Worm (Caenorhabditis elegans) whole organism, early embryonic: ENCODE data around the gene Y49F6A.5.

ENCODE experiments used
- B0310.2 ChIP-seq: sonication (generic microtip); optimal IDR thresholded peaks from 2 replicates; lab custom pipeline; 2016; ENCODE audit warnings: mild to moderate bottlenecking, missing genetic modification characterization, missing compliant biosample characterization
- F13C5.2 ChIP-seq: sonication (generic microtip); optimal IDR thresholded peaks from 2 replicates; lab custom pipeline; 2017; ENCODE audit warnings: mild to moderate bottlenecking, missing genetic modification characterization, inconsistent platforms, missing compliant biosample characterization
- aly-1 ChIP-seq: sonication (generic microtip); optimal IDR thresholded peaks from 2 replicates; lab custom pipeline; 2016; ENCODE audit warnings: missing genetic modification characterization, missing compliant biosample characterization
- ama-1 ChIP-seq: fragments of 150-350 bp; optimal IDR thresholded peaks from 2 replicates; lab custom pipeline; 2014
- ceh-13 ChIP-seq: fragments of 200-800 bp; sonication (Bioruptor generic); optimal IDR thresholded peaks from 2 replicates; lab custom pipeline; 2018; ENCODE audit warnings: mild to moderate bottlenecking, missing genetic modification characterization, missing compliant biosample characterization
- ceh-36 ChIP-seq: sonication (generic microtip); optimal IDR thresholded peaks from 2 replicates; lab custom pipeline; 2016; ENCODE audit warnings: missing genetic modification characterization, inconsistent platforms, missing compliant biosample characterization
- ets-7 ChIP-seq: sonication (generic microtip); optimal IDR thresholded peaks from 2 replicates; lab custom pipeline; 2016; ENCODE audit warnings: missing genotype, missing genetic modification characterization, missing compliant biosample characterization
- flt-1 ChIP-seq: fragments of 200-800 bp; sonication (Bioruptor generic); IDR thresholded peaks from 2 replicates; pipeline ENCODE4 v1.3.6; 2022; ENCODE audit warnings: missing genetic modification characterization, missing compliant biosample characterization
- hmbx-1 ChIP-seq: sonication (generic microtip); optimal IDR thresholded peaks from 2 replicates; lab custom pipeline; 2016; ENCODE audit warnings: mild to moderate bottlenecking, missing genetic modification characterization, missing compliant biosample characterization
- hmg-4 ChIP-seq: fragments of 200-800 bp; sonication (Bioruptor generic); optimal IDR thresholded peaks from 2 replicates; lab custom pipeline; 2018; ENCODE audit warnings: mild to moderate bottlenecking, missing genetic modification characterization, missing compliant biosample characterization
- hnd-1 ChIP-seq: sonication (generic microtip); optimal IDR thresholded peaks from 2 replicates; lab custom pipeline; 2016; ENCODE audit warnings: missing genetic modification characterization, missing compliant biosample characterization
- pes-1 ChIP-seq: fragments of 200-800 bp; sonication (Bioruptor generic); IDR thresholded peaks from 2 replicates; pipeline ENCODE4 v1.3.6; 2022; ENCODE audit warnings: missing genetic modification reagents, missing genetic modification characterization, missing compliant biosample characterization
- scrt-1 ChIP-seq: fragments of 200-800 bp; sonication (Bioruptor generic); IDR thresholded peaks from 2 replicates; pipeline ENCODE4 v1.3.6; 2022; ENCODE audit warnings: missing genetic modification characterization, missing compliant biosample characterization
- sea-1 ChIP-seq: fragments of 200-800 bp; sonication (Bioruptor generic); conservative IDR thresholded peaks from 2 replicates; pipeline ENCODE4 v1.3.6; 2022; ENCODE audit warnings: missing genetic modification characterization, missing compliant biosample characterization
- tbx-11 ChIP-seq: fragments of 200-800 bp; sonication (Bioruptor generic); IDR thresholded peaks from 2 replicates; pipeline ENCODE4 v1.3.6; 2022; ENCODE audit warnings: missing genetic modification characterization, missing compliant biosample characterization
- tbx-37 ChIP-seq: fragments of 200-800 bp; sonication (Bioruptor generic); conservative IDR thresholded peaks from 2 replicates; pipeline ENCODE4 v1.3.6; 2022; ENCODE audit warnings: missing genetic modification reagents, missing genetic modification characterization, missing compliant biosample characterization
- tra-4 ChIP-seq: sonication (generic microtip); optimal IDR thresholded peaks from 2 replicates; lab custom pipeline; 2017; ENCODE audit warnings: missing genetic modification characterization, missing compliant biosample characterization

Y49F6A.5 gene

ce11 chrII:3609764-3610163 lies at the start of gene Y49F6A.5:
Gene Y49F6A.5, minus strand, starts transcription at chrII:3609864.
- TF ChIP-seq B0310.2 (no peak), ceh-13 (no peak), aly-1 (tag; lab: Kevin White, UChicago) (no peak), ets-7 (tag; lab: Kevin White, UChicago) (no peak), sea-1 (no peak), tbx-11 (no peak), flt-1 (no peak)

DNA sequence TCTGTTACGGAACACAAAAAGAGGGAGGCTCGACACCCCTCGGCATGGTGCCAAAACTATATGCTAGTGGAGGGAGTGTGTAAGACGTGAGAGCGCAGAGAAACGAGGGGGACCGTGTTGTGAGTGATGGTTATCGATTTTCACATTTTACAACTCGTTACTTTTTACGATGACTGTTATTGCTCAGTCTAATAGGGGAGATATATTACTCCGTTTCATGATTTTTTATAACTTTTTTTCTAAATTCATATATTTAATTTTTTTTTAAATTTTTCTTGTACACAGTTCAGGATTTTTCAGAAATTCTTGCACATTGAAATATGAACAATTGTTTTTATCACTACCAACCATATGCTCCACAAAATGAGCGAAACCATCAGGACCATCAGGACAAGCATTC lies 45.7 kb upstream of the Y49F6A.5 start, which contains the start of gene F19B10.5:
Gene F19B10.5, plus strand, starts transcription at position 301 of the 400 bp plus-strand sequence.
- TF ChIP-seq sea-1 (no peak), flt-1 (no peak), tra-4 (tag; lab: Kevin White, UChicago) (no peak), F13C5.2 (tag; lab: Kevin White, UChicago) (no peak), hmg-4 (no peak), tbx-37 (GFP tag; lab: Robert Waterston, UW) (no peak), scrt-1 (GFP tag; lab: Robert Waterston, UW) (no peak), hmbx-1 (tag; lab: Kevin White, UChicago) (no peak), hnd-1 (no peak), aly-1 (tag; lab: Kevin White, UChicago) (no peak), pes-1 (GFP tag; lab: Robert Waterston, UW) (no peak), tbx-11 (no peak), ceh-13 (no peak), B0310.2 (no peak), ceh-36 (tag; lab: Kevin White, UChicago) (no peak), ets-7 (tag; lab: Kevin White, UChicago) (no peak), ama-1 (lab: Kevin White, UChicago) (no peak)

ce11 chrII:3647111-3647510 lies 37.4 kb upstream of the Y49F6A.5 start, which contains the start of gene fbxb-33:
Gene fbxb-33, plus strand, starts transcription at chrII:3647411.
- TF ChIP-seq sea-1: no peak
- no peak for TF ChIP-seq tbx-37 (GFP tag; lab: Robert Waterston, UW)
- TF ChIP-seq flt-1: no peak
- TF ChIP-seq hmbx-1 (tag; lab: Kevin White, UChicago): no peak
- no peak for TF ChIP-seq tbx-11
- TF ChIP-seq B0310.2: no peak
- TF ChIP-seq ets-7 (tag; lab: Kevin White, UChicago): no peak
- no peak for TF ChIP-seq aly-1 (tag; lab: Kevin White, UChicago)
- no peak for TF ChIP-seq tra-4 (tag; lab: Kevin White, UChicago)
- TF ChIP-seq ceh-13: no peak
- TF ChIP-seq hmg-4: no peak
- no peak for TF ChIP-seq scrt-1 (GFP tag; lab: Robert Waterston, UW)
- no peak for TF ChIP-seq ama-1 (lab: Kevin White, UChicago)
- TF ChIP-seq ceh-36 (tag; lab: Kevin White, UChicago): no peak
- TF ChIP-seq F13C5.2 (tag; lab: Kevin White, UChicago): no peak

DNA sequence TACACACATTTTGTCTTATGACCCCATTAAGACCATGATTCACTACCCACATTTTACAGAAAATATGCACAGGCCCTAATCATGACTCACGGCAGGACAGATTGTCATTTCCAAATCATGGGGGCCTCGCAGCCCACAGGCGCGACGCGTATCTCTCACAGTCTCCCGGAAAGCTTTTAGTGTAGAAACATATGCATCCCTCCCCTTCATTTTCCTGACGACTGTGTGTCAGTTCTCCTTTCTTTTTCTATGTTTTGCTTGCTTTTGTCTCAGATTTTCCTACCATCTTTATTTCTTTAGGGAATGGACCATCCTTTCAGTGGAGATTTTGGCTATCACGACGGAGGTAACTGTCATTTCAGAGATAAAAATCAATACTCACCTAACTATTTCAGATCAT lies 31.5 kb upstream of the Y49F6A.5 start, which contains the start of gene M151.1:
Gene M151.1, plus strand, starts transcription at position 301 of the 400 bp plus-strand sequence.
- TF ChIP-seq hmbx-1 (tag; lab: Kevin White, UChicago) (no peak), tbx-37 (GFP tag; lab: Robert Waterston, UW) (no peak), ets-7 (tag; lab: Kevin White, UChicago) (no peak), F13C5.2 (tag; lab: Kevin White, UChicago) (no peak), scrt-1 (GFP tag; lab: Robert Waterston, UW) (no peak), pes-1 (GFP tag; lab: Robert Waterston, UW) (no peak), tra-4 (tag; lab: Kevin White, UChicago) (no peak), ceh-13 (no peak), ama-1 (lab: Kevin White, UChicago) (no peak), aly-1 (tag; lab: Kevin White, UChicago) (no peak), sea-1 (no peak), hmg-4 (no peak)

DNA sequence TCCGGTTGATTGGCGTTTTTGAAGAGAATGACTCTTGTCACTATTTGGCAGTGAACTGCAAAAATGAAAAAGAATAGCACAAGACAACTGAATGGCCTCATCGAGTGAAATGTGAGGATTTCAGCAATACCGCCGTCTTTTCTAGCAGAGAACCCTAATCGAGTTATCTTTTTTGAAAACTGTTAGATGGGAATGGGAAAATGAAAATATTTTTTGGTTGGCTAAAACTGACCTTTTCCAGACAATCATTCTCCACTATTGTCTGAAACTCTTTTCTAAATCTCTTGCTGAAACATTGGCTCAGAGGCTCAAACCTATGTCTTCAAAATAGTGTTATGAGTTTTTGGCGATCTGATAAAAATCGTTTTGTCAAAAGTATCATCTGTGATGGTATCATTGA lies 30.5 kb upstream of the Y49F6A.5 start, which contains the start of gene M151.10:
Gene M151.10, minus strand, starts transcription at position 101 of the 400 bp plus-strand sequence.
- no peak for TF ChIP-seq F13C5.2 (tag; lab: Kevin White, UChicago)

- no peak for TF ChIP-seq aly-1 (tag; lab: Kevin White, UChicago)
- no peak for TF ChIP-seq flt-1
- no peak for TF ChIP-seq tbx-37 (GFP tag; lab: Robert Waterston, UW)
- TF ChIP-seq ama-1 (lab: Kevin White, UChicago): no peak
These were observed 29.6 kb upstream of the Y49F6A.5 start, which contains the start of gene fbxb-31 for ce11 chrII:3639238-3639637. Gene fbxb-31, minus strand, starts transcription at chrII:3639338.

ce11 chrII:3634765-3635164 lies 25.1 kb upstream of the Y49F6A.5 start:
- TF ChIP-seq aly-1 (tag; lab: Kevin White, UChicago): no peak
- TF ChIP-seq hnd-1: no peak
- no peak for TF ChIP-seq ama-1 (lab: Kevin White, UChicago)
- TF ChIP-seq hmbx-1 (tag; lab: Kevin White, UChicago): no peak
- TF ChIP-seq sea-1: no peak
- no peak for TF ChIP-seq ets-7 (tag; lab: Kevin White, UChicago)
- no peak for TF ChIP-seq scrt-1 (GFP tag; lab: Robert Waterston, UW)
- no peak for TF ChIP-seq tbx-37 (GFP tag; lab: Robert Waterston, UW)
- no peak for TF ChIP-seq tbx-11
- no peak for TF ChIP-seq tra-4 (tag; lab: Kevin White, UChicago)
- no peak for TF ChIP-seq ceh-13

ce11 chrII:3630810-3631209 lies 21.1 kb upstream of the Y49F6A.5 start, which contains the start of gene M151.2:
Gene M151.2, plus strand, starts transcription at chrII:3631110.
- no peak for TF ChIP-seq F13C5.2 (tag; lab: Kevin White, UChicago)
- TF ChIP-seq tbx-11: no peak
- no peak for TF ChIP-seq scrt-1 (GFP tag; lab: Robert Waterston, UW)
- no peak for TF ChIP-seq hnd-1
